Worm (Caenorhabditis elegans) whole organism, early embryonic: ENCODE data around the gene srm-4.

Source experiments
- B0310.2 ChIP-seq: sonication (generic microtip); optimal IDR thresholded peaks from 2 replicates; lab custom pipeline; 2016; ENCODE audit warnings: mild to moderate bottlenecking, missing genetic modification characterization, missing compliant biosample characterization
- F13C5.2 ChIP-seq: sonication (generic microtip); optimal IDR thresholded peaks from 2 replicates; lab custom pipeline; 2017; ENCODE audit warnings: mild to moderate bottlenecking, missing genetic modification characterization, inconsistent platforms, missing compliant biosample characterization
- ama-1 ChIP-seq: fragments of 150-350 bp; optimal IDR thresholded peaks from 2 replicates; lab custom pipeline; 2014
- ceh-13 ChIP-seq: fragments of 200-800 bp; sonication (Bioruptor generic); optimal IDR thresholded peaks from 2 replicates; lab custom pipeline; 2018; ENCODE audit warnings: mild to moderate bottlenecking, missing genetic modification characterization, missing compliant biosample characterization
- ceh-36 ChIP-seq: sonication (generic microtip); optimal IDR thresholded peaks from 2 replicates; lab custom pipeline; 2016; ENCODE audit warnings: missing genetic modification characterization, inconsistent platforms, missing compliant biosample characterization
- ets-7 ChIP-seq: sonication (generic microtip); optimal IDR thresholded peaks from 2 replicates; lab custom pipeline; 2016; ENCODE audit warnings: missing genotype, missing genetic modification characterization, missing compliant biosample characterization
- flt-1 ChIP-seq: fragments of 200-800 bp; sonication (Bioruptor generic); IDR thresholded peaks from 2 replicates; pipeline ENCODE4 v1.3.6; 2022; ENCODE audit warnings: missing genetic modification characterization, missing compliant biosample characterization
- hmbx-1 ChIP-seq: sonication (generic microtip); optimal IDR thresholded peaks from 2 replicates; lab custom pipeline; 2016; ENCODE audit warnings: mild to moderate bottlenecking, missing genetic modification characterization, missing compliant biosample characterization
- hmg-4 ChIP-seq: fragments of 200-800 bp; sonication (Bioruptor generic); optimal IDR thresholded peaks from 2 replicates; lab custom pipeline; 2018; ENCODE audit warnings: mild to moderate bottlenecking, missing genetic modification characterization, missing compliant biosample characterization
- hnd-1 ChIP-seq: sonication (generic microtip); optimal IDR thresholded peaks from 2 replicates; lab custom pipeline; 2016; ENCODE audit warnings: missing genetic modification characterization, missing compliant biosample characterization
- pes-1 ChIP-seq: fragments of 200-800 bp; sonication (Bioruptor generic); IDR thresholded peaks from 2 replicates; pipeline ENCODE4 v1.3.6; 2022; ENCODE audit warnings: missing genetic modification reagents, missing genetic modification characterization, missing compliant biosample characterization
- scrt-1 ChIP-seq: fragments of 200-800 bp; sonication (Bioruptor generic); IDR thresholded peaks from 2 replicates; pipeline ENCODE4 v1.3.6; 2022; ENCODE audit warnings: missing genetic modification characterization, missing compliant biosample characterization
- tbx-37 ChIP-seq: fragments of 200-800 bp; sonication (Bioruptor generic); conservative IDR thresholded peaks from 2 replicates; pipeline ENCODE4 v1.3.6; 2022; ENCODE audit warnings: missing genetic modification reagents, missing genetic modification characterization, missing compliant biosample characterization
- tra-4 ChIP-seq: sonication (generic microtip); optimal IDR thresholded peaks from 2 replicates; lab custom pipeline; 2017; ENCODE audit warnings: missing genetic modification characterization, missing compliant biosample characterization

DNA sequence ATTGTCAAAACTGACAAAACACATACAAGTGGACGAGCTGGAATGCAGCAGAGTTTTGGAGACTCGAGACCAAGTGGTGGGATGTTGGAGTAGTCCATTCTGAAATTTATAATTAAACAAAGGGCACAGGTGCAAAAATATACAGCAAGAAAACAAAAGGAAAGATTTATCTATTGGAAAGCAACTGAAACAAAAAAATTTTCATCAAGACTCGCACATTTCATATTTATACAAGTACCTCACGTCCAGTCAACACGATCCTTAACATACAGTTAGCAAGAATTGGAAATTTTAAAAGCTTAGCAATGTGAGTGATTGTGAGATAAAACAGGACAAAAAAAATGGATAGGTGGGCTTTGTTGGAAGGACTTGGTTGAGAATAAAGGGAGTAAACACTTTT is 19.0 kb upstream of the srm-4 start, which contains the start of gene F47B8.1:
- TF ChIP-seq ama-1 (lab: Kevin White, UChicago) (no peak), hmbx-1 (tag; lab: Kevin White, UChicago) (no peak), hnd-1 (tag; lab: Kevin White, UChicago) (no peak), F13C5.2 (tag; lab: Kevin White, UChicago) (no peak), scrt-1 (GFP tag; lab: Robert Waterston, UW) (no peak), B0310.2 (tag; lab: Kevin White, UChicago) (no peak), flt-1 (GFP tag; lab: Robert Waterston, UW) (no peak), ets-7 (no peak), ceh-13 (GFP tag; lab: Kevin White, UChicago) (no peak), hmg-4 (GFP tag; lab: Kevin White, UChicago) (no peak), ceh-36 (tag; lab: Kevin White, UChicago) (no peak), pes-1 (no peak), tra-4 (tag; lab: Kevin White, UChicago) (no peak), tbx-37 (no peak)
